Worm (Caenorhabditis elegans): ENCODE measurements around the gene pqn-89.

DNA sequence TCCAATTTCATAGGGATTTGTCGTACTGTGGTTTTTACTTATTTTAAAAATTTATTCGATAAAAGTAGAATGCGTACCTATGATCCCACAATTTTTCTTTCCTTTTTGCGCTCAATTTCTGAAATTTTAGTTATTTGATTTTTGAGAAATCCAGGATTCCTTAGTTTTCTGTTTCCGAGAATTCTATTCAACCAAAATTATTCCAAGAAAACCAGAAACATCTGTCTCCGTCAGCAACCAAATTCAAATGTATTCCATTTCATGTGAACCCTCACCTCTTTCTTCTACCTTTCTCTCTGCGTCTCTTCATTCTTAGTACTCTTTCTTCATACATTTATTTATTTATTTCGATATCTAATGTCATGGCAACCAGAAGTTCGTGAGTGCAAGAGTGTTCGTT lies 5.2 kb downstream of the pqn-89 start:
- TF ChIP-seq F13C5.2 (tag; optimal IDR thresholded peaks at IDR 0.05) (no peak), ama-1 (optimal IDR thresholded peaks at IDR 0.05) (no peak), ceh-36 (tag; optimal IDR thresholded peaks at IDR 0.05) (no peak), hmbx-1 (tag; optimal IDR thresholded peaks at IDR 0.05) (no peak), ets-7 (tag; optimal IDR thresholded peaks at IDR 0.05) (no peak), tra-4 (tag; optimal IDR thresholded peaks at IDR 0.05) (no peak), tbx-37 (GFP tag; conservative IDR thresholded peaks at IDR 0.05) (no peak), hmg-4 (GFP tag; optimal IDR thresholded peaks at IDR 0.05) (no peak), scrt-1 (GFP tag; IDR thresholded peaks at IDR 0.05) (no peak)
